Worm (Caenorhabditis elegans) whole organism, L4 larva: Measurements from ENCODE around the gene vha-3.

Experiments used
- D1046.2 ChIP-seq: fragments of 200-800 bp; sonication (Bioruptor generic); IDR thresholded peaks from 2 replicates; pipeline ENCODE4 v1.3.6; 2022; ENCODE audit warnings: missing genetic modification characterization, missing compliant biosample characterization
- R02D3.7 ChIP-seq: fragments of 150-350 bp; sonication (generic microtip); optimal IDR thresholded peaks from 3 replicates; lab custom pipeline; 2014; ENCODE audit warnings: missing biosample characterization, missing genetic modification characterization
- Y105C5A.15 ChIP-seq: fragments of 200-800 bp; sonication (Bioruptor generic); IDR thresholded peaks from 2 replicates; pipeline ENCODE4 v1.3.6; 2022; ENCODE audit warnings: missing genetic modification characterization, missing compliant biosample characterization
- Y5F2A.4 ChIP-seq: fragments of 200-800 bp; sonication (Bioruptor generic); optimal IDR thresholded peaks from 2 replicates; lab custom pipeline; 2018; ENCODE audit warnings: mild to moderate bottlenecking, missing genetic modification characterization, missing compliant biosample characterization
- Y75B8A.6 ChIP-seq: fragments of 200-800 bp; sonication (Bioruptor generic); IDR thresholded peaks from 2 replicates; pipeline ENCODE4 v1.3.6; 2022; ENCODE audit warnings: missing genetic modification reagents, missing genetic modification characterization, missing compliant biosample characterization
- ZK337.2 ChIP-seq: fragments of 200-800 bp; sonication (Bioruptor generic); IDR thresholded peaks from 2 replicates; pipeline ENCODE4 v1.3.6; 2022; ENCODE audit warnings: missing genetic modification reagents, missing genetic modification characterization, missing compliant biosample characterization
- aha-1 ChIP-seq: fragments of 150-350 bp; peaks from one replicate; lab custom pipeline; 2014; ENCODE audit warnings: missing biosample characterization, missing genetic modification characterization
- attf-4 ChIP-seq: sonication (generic microtip); optimal IDR thresholded peaks from 3 replicates; lab custom pipeline; 2017; ENCODE audit warnings: missing biosample characterization, missing genetic modification characterization
- ceh-28 ChIP-seq: fragments of 150-350 bp; optimal IDR thresholded peaks from 2 replicates; lab custom pipeline; 2014; ENCODE audit warnings: missing biosample characterization, missing genetic modification reagents, missing genetic modification characterization
- ceh-32 ChIP-seq: sonication (generic microtip); optimal IDR thresholded peaks from 2 replicates; lab custom pipeline; 2016; ENCODE audit warnings: mild to moderate bottlenecking, missing genetic modification characterization, missing compliant biosample characterization; ENCODE audit not compliant: poor library complexity
- ceh-44 ChIP-seq: fragments of 200-800 bp; sonication (Bioruptor generic); IDR thresholded peaks from 2 replicates; pipeline ENCODE4 v1.3.6; 2022; ENCODE audit warnings: missing genetic modification reagents, missing genetic modification characterization, missing compliant biosample characterization
- ceh-62 ChIP-seq: sonication (generic microtip); optimal IDR thresholded peaks from 2 replicates; lab custom pipeline; 2017; ENCODE audit warnings: missing biosample characterization, missing genetic modification characterization
- ceh-82 ChIP-seq: sonication (generic microtip); optimal IDR thresholded peaks from 2 replicates; lab custom pipeline; 2017; ENCODE audit warnings: missing biosample characterization, missing genetic modification characterization
- ces-1 ChIP-seq: fragments of 150-350 bp; sonication (generic microtip); optimal IDR thresholded peaks from 4 replicates; lab custom pipeline; 2014; ENCODE audit warnings: missing biosample characterization, missing genetic modification reagents, missing genetic modification characterization
- daf-12 ChIP-seq: fragments of 150-350 bp; optimal IDR thresholded peaks from 2 replicates; lab custom pipeline; 2014; ENCODE audit warnings: missing biosample characterization, missing genetic modification reagents, missing genetic modification characterization
- daf-16 ChIP-seq, 3 experiments: sonication (generic microtip); optimal IDR thresholded peaks; 2 replicates each; lab custom pipeline; 2016 to 2017; ENCODE audit warnings: missing genetic modification characterization in 3 of 3, missing genetic modification reagents in 3 of 3, mild to moderate bottlenecking in 2 of 3, missing compliant biosample characterization in 2 of 3, missing biosample characterization in 1 of 3, moderate library complexity in 1 of 3
- daf-8 ChIP-seq: fragments of 200-800 bp; sonication (Bioruptor generic); IDR thresholded peaks from 2 replicates; pipeline ENCODE4 v1.3.6; 2022; ENCODE audit warnings: missing genetic modification characterization, missing compliant biosample characterization
- dmd-6 ChIP-seq: fragments of 200-800 bp; sonication (Bioruptor generic); IDR thresholded peaks from 2 replicates; pipeline ENCODE4 v1.3.6; 2022; ENCODE audit warnings: missing genetic modification reagents, missing genetic modification characterization, missing compliant biosample characterization
- dmd-8 ChIP-seq: fragments of 200-800 bp; sonication (Bioruptor generic); IDR thresholded peaks from 2 replicates; pipeline ENCODE4 v1.3.6; 2022; ENCODE audit warnings: missing genetic modification characterization, missing compliant biosample characterization
- dpl-1 ChIP-seq: fragments of 150-350 bp; optimal IDR thresholded peaks from 2 replicates; lab custom pipeline; 2014; ENCODE audit warnings: missing biosample characterization, missing genetic modification reagents, missing genetic modification characterization
- fos-1 ChIP-seq: fragments of 150-350 bp; optimal IDR thresholded peaks from 2 replicates; lab custom pipeline; 2014; ENCODE audit warnings: missing biosample characterization, missing genetic modification characterization
- hmg-1.1 ChIP-seq: fragments of 200-800 bp; sonication (Bioruptor generic); IDR thresholded peaks from 2 replicates; pipeline ENCODE4 v1.3.6; 2022; ENCODE audit warnings: missing genetic modification reagents, missing genetic modification characterization, missing compliant biosample characterization
- jun-1 ChIP-seq: fragments of 150-350 bp; optimal IDR thresholded peaks from 2 replicates; lab custom pipeline; 2014; ENCODE audit warnings: missing biosample characterization, missing genetic modification reagents, missing genetic modification characterization
- lim-7 ChIP-seq: fragments of 200-800 bp; sonication (Bioruptor generic); IDR thresholded peaks from 2 replicates; pipeline ENCODE4 v1.3.6; 2022; ENCODE audit warnings: missing genetic modification characterization, missing compliant biosample characterization
- lin-13 ChIP-seq: fragments of 150-350 bp; optimal IDR thresholded peaks from 2 replicates; lab custom pipeline; 2014; ENCODE audit warnings: missing biosample characterization, missing genetic modification reagents, missing genetic modification characterization
- lin-15B ChIP-seq: fragments of 150-350 bp; sonication (generic microtip); optimal IDR thresholded peaks from 3 replicates; lab custom pipeline; 2014; ENCODE audit warnings: missing biosample characterization, missing genetic modification characterization
- lin-29 ChIP-seq: fragments of 200-800 bp; sonication (Bioruptor generic); IDR thresholded peaks from 2 replicates; pipeline ENCODE4 v1.3.6; 2022; ENCODE audit warnings: missing genetic modification reagents, missing genetic modification characterization, missing compliant biosample characterization
- lin-38 ChIP-seq: fragments of 200-800 bp; sonication (Bioruptor generic); IDR thresholded peaks from 2 replicates; pipeline ENCODE4 v1.3.6; 2022; ENCODE audit warnings: missing genetic modification reagents, missing genetic modification characterization, missing compliant biosample characterization
- lin-39 ChIP-seq: fragments of 150-350 bp; optimal IDR thresholded peaks from 2 replicates; lab custom pipeline; 2014; ENCODE audit warnings: missing biosample characterization, missing genetic modification reagents, missing genetic modification characterization
- lir-3 ChIP-seq: sonication (generic microtip); optimal IDR thresholded peaks from 2 replicates; lab custom pipeline; 2016; ENCODE audit warnings: mild to moderate bottlenecking, missing genetic modification characterization, missing compliant biosample characterization
- lsy-2 ChIP-seq, 2 experiments: fragments of 150-350 bp in 1 of 2; sonication (generic microtip) in 1 of 2; optimal IDR thresholded peaks; 2 replicates each; lab custom pipeline; 2014 to 2017; ENCODE audit warnings: missing biosample characterization in 2 of 2, missing genetic modification characterization in 2 of 2
- madf-9 ChIP-seq: fragments of 200-800 bp; sonication (Bioruptor generic); conservative IDR thresholded peaks from 2 replicates; pipeline ENCODE4 v1.3.6; 2022; ENCODE audit warnings: missing genetic modification reagents, missing genetic modification characterization, missing compliant biosample characterization
- mdt-29 ChIP-seq: fragments of 200-800 bp; sonication (Bioruptor generic); IDR thresholded peaks from 2 replicates; pipeline ENCODE4 v1.3.6; 2022; ENCODE audit warnings: missing genetic modification reagents, missing genetic modification characterization, missing compliant biosample characterization
- mep-1 ChIP-seq: fragments of 150-350 bp; sonication (generic microtip); optimal IDR thresholded peaks from 3 replicates; lab custom pipeline; 2014; ENCODE audit warnings: missing biosample characterization, missing genetic modification characterization
- mxl-2 ChIP-seq: fragments of 200-800 bp; sonication (Bioruptor generic); conservative IDR thresholded peaks from 2 replicates; pipeline ENCODE4 v1.3.6; 2022; ENCODE audit warnings: missing genetic modification reagents, missing genetic modification characterization, missing compliant biosample characterization
- nhr-11 ChIP-seq: fragments of 150-350 bp; optimal IDR thresholded peaks from 2 replicates; lab custom pipeline; 2014; ENCODE audit warnings: missing biosample characterization, missing genetic modification characterization
- nhr-237 ChIP-seq: sonication (generic microtip); optimal IDR thresholded peaks from 2 replicates; lab custom pipeline; 2017; ENCODE audit warnings: missing biosample characterization, missing genetic modification characterization
- nhr-76 ChIP-seq: fragments of 150-350 bp; optimal IDR thresholded peaks from 2 replicates; lab custom pipeline; 2014; ENCODE audit warnings: missing biosample characterization, missing genetic modification characterization
- php-3 ChIP-seq: fragments of 200-800 bp; sonication (Bioruptor generic); IDR thresholded peaks from 2 replicates; pipeline ENCODE4 v1.3.6; 2022; ENCODE audit warnings: missing genetic modification reagents, missing genetic modification characterization, missing compliant biosample characterization
- sdz-12 ChIP-seq: fragments of 200-800 bp; sonication (Bioruptor generic); optimal IDR thresholded peaks from 2 replicates; lab custom pipeline; 2018; ENCODE audit warnings: mild to moderate bottlenecking, missing genetic modification characterization, missing compliant biosample characterization
- snpc-1.2 ChIP-seq: fragments of 200-800 bp; sonication (Bioruptor generic); IDR thresholded peaks from 2 replicates; pipeline ENCODE4 v1.3.6; 2022; ENCODE audit warnings: missing genetic modification reagents, missing genetic modification characterization, missing compliant biosample characterization
- spr-3 ChIP-seq: fragments of 200-800 bp; sonication (Bioruptor generic); optimal IDR thresholded peaks from 2 replicates; lab custom pipeline; 2018; ENCODE audit warnings: mild to moderate bottlenecking, missing genetic modification characterization, missing compliant biosample characterization
- unc-130 ChIP-seq: sonication (generic microtip); optimal IDR thresholded peaks from 2 replicates; lab custom pipeline; 2016; ENCODE audit warnings: missing genetic modification reagents, missing genetic modification characterization, missing compliant biosample characterization
- unc-62 ChIP-seq, 3 experiments: fragments of 150-350 bp in 1 of 3; sonication (generic microtip); optimal IDR thresholded peaks in 2 of 3; peaks in 1 of 3; 1 replicate in 1 of 3; 2 replicates in 2 of 3; lab custom pipeline; 2014 to 2017; ENCODE audit warnings: missing biosample characterization in 3 of 3, missing genetic modification characterization in 3 of 3, missing genetic modification reagents in 3 of 3, missing genotype in 1 of 3
- vab-7 ChIP-seq: fragments of 200-800 bp; sonication (Bioruptor generic); IDR thresholded peaks from 2 replicates; pipeline ENCODE4 v1.3.6; 2022; ENCODE audit warnings: missing genetic modification reagents, missing genetic modification characterization, missing compliant biosample characterization
- zfp-3 ChIP-seq: fragments of 200-800 bp; sonication (Bioruptor generic); conservative IDR thresholded peaks from 2 replicates; pipeline ENCODE4 v1.3.6; 2022; ENCODE audit warnings: missing genetic modification reagents, missing genetic modification characterization, missing compliant biosample characterization
- ztf-7 ChIP-seq: fragments of 150-350 bp; optimal IDR thresholded peaks from 2 replicates; lab custom pipeline; 2014; ENCODE audit warnings: missing biosample characterization, missing genetic modification characterization

Gene vha-3

DNA sequence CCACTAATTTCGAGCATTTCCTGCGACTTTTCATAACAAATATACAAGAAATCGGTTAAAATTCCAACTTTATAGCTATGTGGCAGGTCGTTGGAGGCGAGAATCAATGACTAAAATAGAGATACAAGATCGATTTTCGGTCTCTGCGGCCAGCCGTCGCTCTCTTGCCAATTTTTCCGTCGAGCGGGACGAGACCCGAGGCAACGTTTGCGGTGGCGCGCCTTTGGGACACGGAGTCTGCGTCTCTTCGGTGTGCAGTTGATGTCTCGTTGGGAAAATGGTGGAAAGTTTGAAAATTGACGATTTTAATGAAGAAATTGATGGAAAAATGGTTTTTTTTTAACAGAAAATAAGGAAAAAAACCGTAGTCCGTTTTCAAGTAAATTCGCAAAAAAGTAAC, 1.1 kb upstream of the vha-3 start (continued):
- TF ChIP-seq daf-16 (GFP tag; optimal IDR thresholded peaks at IDR 0.05; lab: Kevin White, UChicago) (no peak), daf-16 (tag; optimal IDR thresholded peaks at IDR 0.05; lab: Kevin White, UChicago) (peak; percentile 24), mep-1 (peak; percentile 78), lin-13 (GFP tag; lab: Kevin White, UChicago) (peak; percentile 88), Y75B8A.6 (GFP tag; lab: Robert Waterston, UW) (no peak), dpl-1 (peak; percentile 73), Y5F2A.4 (GFP tag; lab: Kevin White, UChicago) (no peak), daf-8 (GFP tag; lab: Robert Waterston, UW) (no peak), unc-130 (GFP tag; lab: Kevin White, UChicago) (no peak), dmd-6 (GFP tag; lab: Robert Waterston, UW) (peak; percentile 69), nhr-76 (tag; lab: Kevin White, UChicago) (no peak), fos-1 (tag; lab: Kevin White, UChicago) (no peak), spr-3 (GFP tag; lab: Kevin White, UChicago) (no peak), lim-7 (GFP tag; lab: Robert Waterston, UW) (no peak), hmg-1.1 (GFP tag; lab: Robert Waterston, UW) (peak; percentile 84), jun-1 (tag; lab: Kevin White, UChicago) (no peak), ceh-44 (GFP tag; lab: Robert Waterston, UW) (no peak), ceh-82 (tag; lab: Kevin White, UChicago) (no peak), ZK337.2 (GFP tag; lab: Robert Waterston, UW) (no peak), lin-38 (peak; percentile 73), aha-1 (peak; percentile 84), lin-39 (tag; lab: Kevin White, UChicago) (no peak), ceh-32 (no peak), vab-7 (no peak), ztf-7 (tag; lab: Kevin White, UChicago) (no peak), snpc-1.2 (GFP tag; lab: Robert Waterston, UW) (no peak), mxl-2 (GFP tag; lab: Robert Waterston, UW) (no peak), zfp-3 (GFP tag; lab: Robert Waterston, UW) (no peak), ceh-62 (no peak), sdz-12 (GFP tag; lab: Kevin White, UChicago) (no peak), Y105C5A.15 (GFP tag; lab: Robert Waterston, UW) (no peak), attf-4 (no peak)

DNA sequence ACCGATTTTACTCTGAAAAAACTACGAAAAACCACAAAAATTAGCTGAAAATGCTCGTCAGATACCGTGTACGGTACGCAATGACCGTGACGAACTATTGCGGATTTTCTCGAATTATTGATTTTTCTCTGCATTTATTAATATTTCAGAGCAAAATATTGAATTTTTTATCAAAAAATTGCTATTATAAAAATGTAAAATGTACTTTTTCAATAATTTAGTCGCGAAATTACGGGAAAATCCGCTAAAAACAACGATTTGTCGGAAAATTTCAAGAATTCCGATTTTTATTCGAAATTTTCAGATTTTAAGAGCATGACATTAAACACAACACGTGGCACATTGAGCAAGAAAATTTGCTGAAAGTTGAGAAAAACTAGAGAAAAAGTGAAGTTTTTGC, 528 bp upstream of the vha-3 start, which contains the start of gene Y38F2AL.12:
TSS of gene Y38F2AL.12 (plus strand) at position 301 of the 400 bp plus-strand sequence.
- TF ChIP-seq lin-38 (no peak), unc-62 (GFP tag; optimal IDR thresholded peaks at IDR 0.05 in 1 of 2; lab: Kevin White, UChicago) (peak in 1 of 2 experiments; percentile 62), unc-62 (tag; optimal IDR thresholded peaks at IDR 0.05; lab: Kevin White, UChicago) (no peak)

ce11 chrIV:2314862-2315261, 883 bp downstream of the vha-3 start:
- TF ChIP-seq dmd-8 (GFP tag; lab: Robert Waterston, UW): no peak
- 0 out of 2 replicates have a peak, but pooled peaks have one; percentile 7 for TF ChIP-seq php-3 (GFP tag; lab: Robert Waterston, UW)
- TF ChIP-seq madf-9 (GFP tag; lab: Robert Waterston, UW): no peak
- peak; percentile 9 for TF ChIP-seq aha-1
- no peak for TF ChIP-seq lin-29 (GFP tag; lab: Robert Waterston, UW)
- no peak for TF ChIP-seq nhr-237 (tag; lab: Kevin White, UChicago)
- no peak for TF ChIP-seq lir-3 (tag; lab: Kevin White, UChicago)
- TF ChIP-seq nhr-11 (tag; lab: Kevin White, UChicago): no peak
- no peak for TF ChIP-seq R02D3.7 (tag; lab: Kevin White, UChicago)
- TF ChIP-seq ces-1 (GFP tag; lab: Kevin White, UChicago): no peak
- peak in 1 of 2 experiments; percentile 10 for TF ChIP-seq lsy-2 (tag; optimal IDR thresholded peaks at IDR 0.05; lab: Kevin White, UChicago)
- TF ChIP-seq ceh-28 (tag; lab: Kevin White, UChicago): peak; percentile 75
- no peak for TF ChIP-seq D1046.2 (GFP tag; lab: Robert Waterston, UW)
- no peak for TF ChIP-seq jun-1 (tag; lab: Kevin White, UChicago)
- no peak for TF ChIP-seq daf-12 (tag; lab: Kevin White, UChicago)
- TF ChIP-seq lin-15B (tag; lab: Kevin White, UChicago): no peak
- no peak for TF ChIP-seq mdt-29 (GFP tag; lab: Robert Waterston, UW)
